Worm (Caenorhabditis elegans) whole organism, young adult: ENCODE results near the gene ugt-59.

Experiments used
- B0336.3 ChIP-seq: fragments of 200-800 bp; sonication (Bioruptor generic); IDR thresholded peaks from 2 replicates; pipeline ENCODE4 v1.3.6; 2022; ENCODE audit warnings: missing genetic modification characterization, missing compliant biosample characterization
- F10E7.11 ChIP-seq: sonication (generic microtip); optimal IDR thresholded peaks from 2 replicates; lab custom pipeline; 2017; ENCODE audit warnings: mild to moderate bottlenecking, missing genetic modification characterization, moderate library complexity, missing compliant biosample characterization
- F22D6.2 ChIP-seq: sonication (generic microtip); optimal IDR thresholded peaks from 2 replicates; lab custom pipeline; 2016; ENCODE audit warnings: mild to moderate bottlenecking, missing genetic modification characterization, missing compliant biosample characterization
- F33H1.4 ChIP-seq: fragments of 200-800 bp; sonication (Bioruptor generic); IDR thresholded peaks from 2 replicates; pipeline ENCODE4 v1.3.6; 2022; ENCODE audit warnings: missing genetic modification reagents, missing genetic modification characterization, missing compliant biosample characterization
- F49E8.2 ChIP-seq: sonication (generic microtip); optimal IDR thresholded peaks from 3 replicates; lab custom pipeline; 2017; ENCODE audit warnings: missing genetic modification characterization, mild to moderate bottlenecking, missing compliant biosample characterization, antibody characterized with exemption, moderate library complexity; ENCODE audit not compliant: insufficient read depth
- F57A8.1 ChIP-seq: fragments of 200-800 bp; sonication (Bioruptor generic); optimal IDR thresholded peaks from 2 replicates; lab custom pipeline; 2018; ENCODE audit warnings: mild to moderate bottlenecking, missing genetic modification characterization, moderate library complexity, missing compliant biosample characterization
- Y53F4B.3 ChIP-seq: fragments of 200-800 bp; sonication (Bioruptor generic); IDR thresholded peaks from 2 replicates; pipeline ENCODE4 v1.3.6; 2022; ENCODE audit warnings: missing genetic modification reagents, missing genetic modification characterization, missing compliant biosample characterization
- Y53G8AR.9 ChIP-seq: fragments of 200-800 bp; sonication (Bioruptor generic); conservative IDR thresholded peaks from 2 replicates; pipeline ENCODE4 v1.3.6; 2022; ENCODE audit warnings: missing genetic modification reagents, missing genetic modification characterization, missing compliant biosample characterization
- Y56A3A.18 ChIP-seq: fragments of 200-800 bp; sonication (Bioruptor generic); IDR thresholded peaks from 2 replicates; pipeline ENCODE4 v1.3.6; 2022; ENCODE audit warnings: missing genetic modification reagents, missing genetic modification characterization, missing compliant biosample characterization
- Y67H2A.10 ChIP-seq: fragments of 200-800 bp; sonication (Bioruptor generic); conservative IDR thresholded peaks from 2 replicates; pipeline ENCODE4 v1.3.6; 2022; ENCODE audit warnings: missing genetic modification reagents, missing genetic modification characterization, missing compliant biosample characterization
- Y95B8A.8 ChIP-seq: fragments of 200-800 bp; sonication (Bioruptor generic); IDR thresholded peaks from 2 replicates; pipeline ENCODE4 v1.3.6; 2022; ENCODE audit warnings: missing genetic modification reagents, missing genetic modification characterization, missing compliant biosample characterization
- ZK185.1 ChIP-seq: sonication (generic microtip); optimal IDR thresholded peaks from 2 replicates; lab custom pipeline; 2016; ENCODE audit warnings: mild to moderate bottlenecking, missing genetic modification characterization, missing compliant biosample characterization; ENCODE audit not compliant: poor library complexity, severe bottlenecking
- aptf-2 ChIP-seq: fragments of 200-800 bp; sonication (Bioruptor generic); conservative IDR thresholded peaks from 2 replicates; pipeline ENCODE4 v1.3.6; 2022; ENCODE audit warnings: missing genetic modification reagents, missing genetic modification characterization, missing compliant biosample characterization
- attf-5 ChIP-seq: fragments of 200-800 bp; sonication (Bioruptor generic); optimal IDR thresholded peaks from 2 replicates; lab custom pipeline; 2018; ENCODE audit warnings: mild to moderate bottlenecking, missing genetic modification characterization, missing compliant biosample characterization
- attf-6 ChIP-seq: fragments of 200-800 bp; sonication (Bioruptor generic); IDR thresholded peaks from 2 replicates; pipeline ENCODE4 v1.3.6; 2022; ENCODE audit warnings: missing genetic modification reagents, missing genetic modification characterization, missing compliant biosample characterization
- cebp-1 ChIP-seq, 2 experiments: fragments of 200-800 bp in 1 of 2; sonication (Bioruptor generic) in 1 of 2; sonication (generic microtip) in 1 of 2; IDR thresholded peaks in 1 of 2; optimal IDR thresholded peaks in 1 of 2; 2 replicates each; pipeline versions ENCODE4 v1.3.6 to Lab custom; 2017 to 2022; ENCODE audit warnings: missing compliant biosample characterization in 2 of 2, missing genetic modification characterization in 2 of 2, mild to moderate bottlenecking in 1 of 2, missing genetic modification reagents in 1 of 2, moderate library complexity in 1 of 2
- ceh-100 ChIP-seq: fragments of 200-800 bp; sonication (Bioruptor generic); IDR thresholded peaks from 2 replicates; pipeline ENCODE4 v1.3.6; 2022; ENCODE audit warnings: missing genetic modification reagents, missing genetic modification characterization, missing compliant biosample characterization
- chd-7 ChIP-seq: sonication (generic microtip); optimal IDR thresholded peaks from 2 replicates; lab custom pipeline; 2016; ENCODE audit warnings: mild to moderate bottlenecking, missing genetic modification characterization, moderate library complexity, missing compliant biosample characterization
- dox-1 ChIP-seq: fragments of 200-800 bp; sonication (Bioruptor generic); IDR thresholded peaks from 2 replicates; pipeline ENCODE4 v1.3.6; 2022; ENCODE audit warnings: missing genetic modification reagents, missing genetic modification characterization, missing compliant biosample characterization
- dpl-1 ChIP-seq: fragments of 150-350 bp; optimal IDR thresholded peaks from 2 replicates; lab custom pipeline; 2014; ENCODE audit warnings: missing biosample characterization, missing genetic modification reagents, missing genetic modification characterization
- hlh-26 ChIP-seq: fragments of 200-800 bp; sonication (Bioruptor generic); conservative IDR thresholded peaks from 2 replicates; pipeline ENCODE4 v1.3.6; 2022; ENCODE audit warnings: missing genetic modification reagents, missing genetic modification characterization, missing compliant biosample characterization
- hmg-1.2 ChIP-seq: fragments of 200-800 bp; sonication (Bioruptor generic); IDR thresholded peaks from 2 replicates; pipeline ENCODE4 v1.3.6; 2022; ENCODE audit warnings: missing genetic modification reagents, missing genetic modification characterization, missing compliant biosample characterization
- hmg-20 ChIP-seq: fragments of 200-800 bp; sonication (Bioruptor generic); IDR thresholded peaks from 2 replicates; pipeline ENCODE4 v1.3.6; 2022; ENCODE audit warnings: missing genetic modification reagents, missing genetic modification characterization, missing compliant biosample characterization
- hrde-1 ChIP-seq: sonication (generic microtip); optimal IDR thresholded peaks from 2 replicates; lab custom pipeline; 2016; ENCODE audit warnings: missing genetic modification characterization, mild to moderate bottlenecking, missing compliant biosample characterization, moderate library complexity, missing genotype, missing genetic modification reagents, borderline replicate concordance
- hsf-1 ChIP-seq: fragments of 200-800 bp; sonication (Bioruptor generic); IDR thresholded peaks from 2 replicates; pipeline ENCODE4 v1.3.6; 2022; ENCODE audit warnings: missing genetic modification reagents, missing genetic modification characterization, missing compliant biosample characterization
- lin-35 ChIP-seq, 3 experiments: fragments of 150-350 bp in 2 of 3; sonication (generic microtip) in 1 of 3; optimal IDR thresholded peaks; 2 replicates each; lab custom pipeline; 2014 to 2018; ENCODE audit warnings: missing biosample characterization in 3 of 3, missing genetic modification characterization in 3 of 3, missing genetic modification reagents in 3 of 3
- lin-40 ChIP-seq: sonication (generic microtip); optimal IDR thresholded peaks from 2 replicates; lab custom pipeline; 2016; ENCODE audit warnings: missing genetic modification characterization, mild to moderate bottlenecking, missing compliant biosample characterization, missing genotype, missing genetic modification reagents
- lin-54 ChIP-seq: fragments of 200-800 bp; sonication (Bioruptor generic); optimal IDR thresholded peaks from 2 replicates; lab custom pipeline; 2018; ENCODE audit warnings: mild to moderate bottlenecking, missing genetic modification characterization, missing compliant biosample characterization
- lsl-1 ChIP-seq: fragments of 200-800 bp; sonication (Bioruptor generic); optimal IDR thresholded peaks from 2 replicates; lab custom pipeline; 2018; ENCODE audit warnings: mild to moderate bottlenecking, missing genetic modification characterization, moderate library complexity, missing compliant biosample characterization
- madf-6 ChIP-seq: fragments of 200-800 bp; sonication (Bioruptor generic); IDR thresholded peaks from 2 replicates; pipeline ENCODE4 v1.3.6; 2022; ENCODE audit warnings: missing genetic modification reagents, missing genetic modification characterization, missing compliant biosample characterization
- nfya-2 ChIP-seq: fragments of 200-800 bp; sonication (Bioruptor generic); IDR thresholded peaks from 2 replicates; pipeline ENCODE4 v1.3.6; 2022; ENCODE audit warnings: missing genetic modification reagents, missing genetic modification characterization, missing compliant biosample characterization
- nfyb-1 ChIP-seq: fragments of 200-800 bp; sonication (Bioruptor generic); IDR thresholded peaks from 2 replicates; pipeline ENCODE4 v1.3.6; 2022; ENCODE audit warnings: missing genetic modification reagents, missing genetic modification characterization, missing compliant biosample characterization
- nhr-27 ChIP-seq: fragments of 200-800 bp; sonication (Bioruptor generic); optimal IDR thresholded peaks from 2 replicates; lab custom pipeline; 2018; ENCODE audit warnings: mild to moderate bottlenecking, missing genetic modification characterization, moderate library complexity, missing compliant biosample characterization
- pbrm-1 ChIP-seq: fragments of 200-800 bp; sonication (Bioruptor generic); IDR thresholded peaks from 2 replicates; pipeline ENCODE4 v1.3.6; 2022; ENCODE audit warnings: missing genetic modification reagents, missing genetic modification characterization, missing compliant biosample characterization
- rcor-1 ChIP-seq: fragments of 200-800 bp; sonication (Bioruptor generic); IDR thresholded peaks from 2 replicates; pipeline ENCODE4 v1.3.6; 2022; ENCODE audit warnings: missing genetic modification reagents, missing genetic modification characterization, missing compliant biosample characterization
- repo-1 ChIP-seq: sonication (generic microtip); optimal IDR thresholded peaks from 2 replicates; lab custom pipeline; 2017; ENCODE audit warnings: mild to moderate bottlenecking, missing genetic modification characterization, missing compliant biosample characterization
- snpc-3.4 ChIP-seq: sonication (generic microtip); optimal IDR thresholded peaks from 2 replicates; lab custom pipeline; 2017; ENCODE audit warnings: missing genetic modification characterization, mild to moderate bottlenecking, missing compliant biosample characterization, antibody characterized with exemption, moderate library complexity, missing genotype, missing genetic modification reagents
- snpc-4 ChIP-seq, 5 experiments: fragments of 150-350 bp in 1 of 5; sonication (generic microtip) in 4 of 5; optimal IDR thresholded peaks; 2 replicates each; lab custom pipeline; 2014 to 2018; ENCODE audit warnings: missing genetic modification characterization in 5 of 5, missing biosample characterization in 3 of 5, antibody characterized with exemption in 2 of 5, mild to moderate bottlenecking in 2 of 5, missing compliant biosample characterization in 2 of 5, missing genotype in 2 of 5, moderate library complexity in 2 of 5, missing genetic modification reagents in 1 of 5
- tbp1 ChIP-seq: fragments of 200-800 bp; sonication (Bioruptor generic); optimal IDR thresholded peaks from 2 replicates; lab custom pipeline; 2018; ENCODE audit warnings: mild to moderate bottlenecking, missing genetic modification characterization, missing compliant biosample characterization
- tlf-1 ChIP-seq: fragments of 200-800 bp; sonication (Bioruptor generic); optimal IDR thresholded peaks from 2 replicates; lab custom pipeline; 2018; ENCODE audit warnings: mild to moderate bottlenecking, missing genetic modification characterization, missing compliant biosample characterization
- ztf-18 ChIP-seq: sonication (generic microtip); optimal IDR thresholded peaks from 2 replicates; lab custom pipeline; 2016; ENCODE audit warnings: missing genotype, mild to moderate bottlenecking, missing genetic modification characterization, missing compliant biosample characterization
- ztf-25 ChIP-seq: fragments of 200-800 bp; sonication (Bioruptor generic); IDR thresholded peaks from 2 replicates; pipeline ENCODE4 v1.3.6; 2022; ENCODE audit warnings: missing genetic modification reagents, missing genetic modification characterization, missing compliant biosample characterization
- ztf-28 ChIP-seq: fragments of 200-800 bp; sonication (Bioruptor generic); IDR thresholded peaks from 2 replicates; pipeline ENCODE4 v1.3.6; 2022; ENCODE audit warnings: missing genetic modification reagents, missing genetic modification characterization, missing compliant biosample characterization

Gene ugt-59

DNA sequence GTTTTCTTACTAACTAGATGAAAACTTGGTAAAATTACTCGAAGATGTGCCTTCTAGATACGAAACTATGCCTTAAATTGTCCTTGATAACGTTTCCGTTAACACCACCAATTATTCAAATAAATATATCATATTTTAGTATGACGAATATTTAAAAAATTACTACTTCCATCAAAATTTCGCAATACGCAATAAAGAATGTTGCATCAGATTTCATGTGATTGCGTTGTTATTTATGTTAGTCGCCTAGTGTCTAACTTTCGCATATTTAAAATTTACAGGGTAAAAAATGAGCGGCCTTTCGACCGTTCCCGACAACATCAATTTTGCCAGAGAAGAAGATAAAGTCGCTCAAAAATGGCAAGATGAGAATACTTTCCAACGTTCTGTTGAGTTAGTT is 7.9 kb downstream of the ugt-59 start, which contains the start of gene iars-1:
Gene iars-1, plus strand, starts transcription at position 276 of the 400 bp plus-strand sequence.
- TF ChIP-seq Y53G8AR.9 (no peak), cebp-1 (GFP tag; IDR thresholded peaks at IDR 0.05; lab: Robert Waterston, UW) (no peak; the same call in 1 of the 2 replicates), cebp-1 (tag; optimal IDR thresholded peaks at IDR 0.05; lab: Kevin White, UChicago) (peak; percentile 82)
- TF ChIP-seq, all 124 proteins: peak for 1

DNA sequence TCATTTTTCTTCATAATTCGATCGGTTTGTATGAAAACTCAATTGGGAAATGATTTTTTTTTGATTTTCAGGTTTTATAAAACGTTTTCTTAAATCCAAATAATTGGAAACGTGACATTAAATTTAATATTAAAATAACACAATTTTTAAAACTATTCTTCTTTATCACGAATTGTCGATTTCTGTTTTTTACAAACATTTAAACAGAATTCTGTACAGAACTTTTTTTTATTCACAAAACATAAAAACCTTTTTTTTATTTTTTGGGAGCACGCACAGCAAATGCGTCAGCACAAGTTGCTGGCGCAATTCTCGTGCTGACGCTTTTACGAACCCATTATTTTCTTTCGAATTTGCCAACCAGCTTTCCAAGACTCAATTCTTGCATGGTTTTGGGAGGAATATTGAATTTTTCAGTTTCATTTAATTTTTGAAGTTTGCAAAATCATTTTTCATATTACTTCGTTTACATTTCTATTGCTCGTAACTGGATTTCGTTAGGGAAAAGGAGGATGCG is 13.4 kb downstream of the ugt-59 start, which contains the start of gene mpz-5:
Gene mpz-5, minus strand, starts transcription at position 51 of the 517 bp plus-strand sequence.
- TF ChIP-seq nfya-2 (GFP tag; lab: Robert Waterston, UW) (no peak), Y56A3A.18 (GFP tag; lab: Robert Waterston, UW) (0 out of 2 replicates have a peak, but pooled peaks have one; percentile 10), Y95B8A.8 (no peak), hrde-1 (tag; lab: Kevin White, UChicago) (peak; percentile 34), chd-7 (no peak), rcor-1 (peak; percentile 62), tlf-1 (GFP tag; lab: Kevin White, UChicago) (peak; percentile 6), hmg-20 (GFP tag; lab: Robert Waterston, UW) (0 out of 2 replicates have a peak, but pooled peaks have one; percentile 42), lin-35 (GFP tag; optimal IDR thresholded peaks at IDR 0.05; lab: Kevin White, UChicago) (peak in 1 of 3 experiments; percentile 64), lin-54 (peak; percentile 64), nfyb-1 (GFP tag; lab: Robert Waterston, UW) (peak; percentile 67), ztf-25 (GFP tag; lab: Robert Waterston, UW) (no peak), ZK185.1 (tag; lab: Kevin White, UChicago) (peak; percentile 57), Y67H2A.10 (no peak), ztf-18 (tag; lab: Kevin White, UChicago) (peak; percentile 96), hmg-1.2 (peak; percentile 50), B0336.3 (GFP tag; lab: Robert Waterston, UW) (peak; percentile 46; the same call in 1 of the 2 replicates), F33H1.4 (GFP tag; lab: Robert Waterston, UW) (peak; percentile 72), lsl-1 (GFP tag; lab: Kevin White, UChicago) (peak; percentile 50), lin-40 (tag; lab: Kevin White, UChicago) (peak; percentile 68), attf-5 (GFP tag; lab: Kevin White, UChicago) (peak; percentile 41), F22D6.2 (no peak), F49E8.2 (tag; lab: Kevin White, UChicago) (peak; percentile 12), dox-1 (peak; percentile 66), ztf-28 (no peak), madf-6 (GFP tag; lab: Robert Waterston, UW) (peak; percentile 54; the same call in 1 of the 2 replicates), hsf-1 (GFP tag; lab: Robert Waterston, UW) (0 out of 2 replicates have a peak, but pooled peaks have one; percentile 45), F10E7.11 (tag; lab: Kevin White, UChicago) (no peak), nhr-27 (no peak), pbrm-1 (GFP tag; lab: Robert Waterston, UW) (peak; percentile 68; the same call in 1 of the 2 replicates), dpl-1 (GFP tag; lab: Kevin White, UChicago) (peak; percentile 11), aptf-2 (GFP tag; lab: Robert Waterston, UW) (no peak), ceh-100 (GFP tag; lab: Robert Waterston, UW) (no peak), repo-1 (tag; lab: Kevin White, UChicago) (no peak), Y53F4B.3 (GFP tag; lab: Robert Waterston, UW) (no peak), snpc-3.4 (no peak), F57A8.1 (GFP tag; lab: Kevin White, UChicago) (no peak), attf-6 (GFP tag; lab: Robert Waterston, UW) (no peak), tbp1 (GFP tag; lab: Kevin White, UChicago) (peak; percentile 22), snpc-4 (GFP tag; optimal IDR thresholded peaks at IDR 0.05; lab: Kevin White, UChicago) (peak; percentile 38), snpc-4 (tag; optimal IDR thresholded peaks at IDR 0.05; lab: Kevin White, UChicago) (peak in 3 of 4 experiments; percentile 40 to 58 (median 55)), hlh-26 (GFP tag; lab: Robert Waterston, UW) (no peak), cebp-1 (GFP tag; IDR thresholded peaks at IDR 0.05; lab: Robert Waterston, UW) (no peak), cebp-1 (tag; optimal IDR thresholded peaks at IDR 0.05; lab: Kevin White, UChicago) (peak; percentile 69)
